1 worm cellular context compared by ENCODE assay signal in the genomic region with DNA sequence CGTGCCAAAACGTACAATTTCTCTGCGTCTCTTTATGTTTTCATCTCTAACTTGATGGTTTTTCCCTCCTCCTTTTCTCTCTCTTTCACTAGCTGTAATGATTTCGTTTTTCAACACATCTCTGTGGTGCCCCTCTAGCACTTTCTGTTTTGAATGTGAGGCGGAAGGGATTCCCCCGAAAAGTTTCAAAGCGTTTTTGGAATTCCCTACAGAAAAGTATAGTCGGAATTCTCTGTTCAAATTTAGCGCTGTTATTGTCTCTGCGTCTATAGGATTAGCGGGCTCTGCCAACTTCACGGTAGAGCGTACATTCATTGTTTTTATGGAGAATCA.
TF ChIP-seq lines count a peak whose summit lies in the region.

No protein-coding gene starts in this region.

TF ChIP-seq in whole organism, L4 larva, 104 proteins besides CTCF, POLR2A, EP300 and RAD21 (continued from another document):
- no peak for TF ChIP-seq nhr-48 (tag; optimal IDR thresholded peaks at IDR 0.05; lab: Kevin White, UChicago)
- TF ChIP-seq gei-8 (GFP tag; optimal IDR thresholded peaks at IDR 0.05; lab: Kevin White, UChicago) = no peak
- TF ChIP-seq lir-3 (tag; optimal IDR thresholded peaks at IDR 0.05; lab: Kevin White, UChicago) = no peak
- TF ChIP-seq duxl-1 (tag; optimal IDR thresholded peaks at IDR 0.05; lab: Kevin White, UChicago; ENCODE audit: poor library complexity) = no peak
- TF ChIP-seq mdl-1 (tag; optimal IDR thresholded peaks at IDR 0.05; lab: Kevin White, UChicago) = peak; percentile 40 to 85
- TF ChIP-seq Y105C5A.15 (GFP tag; IDR thresholded peaks at IDR 0.05; lab: Robert Waterston, UW) = no peak
- no peak for TF ChIP-seq nhr-237 (tag; optimal IDR thresholded peaks at IDR 0.05; lab: Kevin White, UChicago)
- TF ChIP-seq mdt-29 (GFP tag; IDR thresholded peaks at IDR 0.05; lab: Robert Waterston, UW) = no peak
